Worm (Caenorhabditis elegans) whole organism, young adult: Measurements from ENCODE around the gene col-175.
A peak's percentile ranks its signal among the peaks of the same experiment; 100 is the strongest.

Experiments used
- B0035.1 ChIP-seq: sonication (generic microtip); optimal IDR thresholded peaks from 2 replicates; lab custom pipeline; 2016; ENCODE audit warnings: missing genetic modification characterization, mild to moderate bottlenecking, missing compliant biosample characterization, missing genotype, missing genetic modification reagents
- B0336.3 ChIP-seq: fragments of 200-800 bp; sonication (Bioruptor generic); IDR thresholded peaks from 2 replicates; pipeline ENCODE4 v1.3.6; 2022; ENCODE audit warnings: missing genetic modification characterization, missing compliant biosample characterization
- F49E8.2 ChIP-seq: sonication (generic microtip); optimal IDR thresholded peaks from 3 replicates; lab custom pipeline; 2017; ENCODE audit warnings: missing genetic modification characterization, mild to moderate bottlenecking, missing compliant biosample characterization, antibody characterized with exemption, moderate library complexity; ENCODE audit not compliant: insufficient read depth
- F55B11.4 ChIP-seq: sonication (generic microtip); optimal IDR thresholded peaks from 2 replicates; lab custom pipeline; 2016; ENCODE audit warnings: missing compliant biosample characterization, missing genetic modification characterization, borderline replicate concordance; ENCODE audit not compliant: insufficient read depth
- K12H6.12 ChIP-seq: fragments of 200-800 bp; sonication (Bioruptor generic); optimal IDR thresholded peaks from 2 replicates; lab custom pipeline; 2018; ENCODE audit warnings: mild to moderate bottlenecking, missing genetic modification characterization, missing compliant biosample characterization
- Y53F4B.3 ChIP-seq: fragments of 200-800 bp; sonication (Bioruptor generic); IDR thresholded peaks from 2 replicates; pipeline ENCODE4 v1.3.6; 2022; ENCODE audit warnings: missing genetic modification reagents, missing genetic modification characterization, missing compliant biosample characterization
- Y53G8AR.9 ChIP-seq: fragments of 200-800 bp; sonication (Bioruptor generic); conservative IDR thresholded peaks from 2 replicates; pipeline ENCODE4 v1.3.6; 2022; ENCODE audit warnings: missing genetic modification reagents, missing genetic modification characterization, missing compliant biosample characterization
- Y56A3A.18 ChIP-seq: fragments of 200-800 bp; sonication (Bioruptor generic); IDR thresholded peaks from 2 replicates; pipeline ENCODE4 v1.3.6; 2022; ENCODE audit warnings: missing genetic modification reagents, missing genetic modification characterization, missing compliant biosample characterization
- akir-1 ChIP-seq: fragments of 200-800 bp; sonication (Bioruptor generic); optimal IDR thresholded peaks from 2 replicates; lab custom pipeline; 2018; ENCODE audit warnings: mild to moderate bottlenecking, missing genetic modification characterization, moderate library complexity, missing compliant biosample characterization
- attf-3 ChIP-seq: fragments of 200-800 bp; sonication (Bioruptor generic); conservative IDR thresholded peaks from 2 replicates; pipeline ENCODE4 v1.3.6; 2022; ENCODE audit warnings: missing genetic modification reagents, missing genetic modification characterization, missing compliant biosample characterization
- attf-5 ChIP-seq: fragments of 200-800 bp; sonication (Bioruptor generic); optimal IDR thresholded peaks from 2 replicates; lab custom pipeline; 2018; ENCODE audit warnings: mild to moderate bottlenecking, missing genetic modification characterization, missing compliant biosample characterization
- attf-6 ChIP-seq: fragments of 200-800 bp; sonication (Bioruptor generic); IDR thresholded peaks from 2 replicates; pipeline ENCODE4 v1.3.6; 2022; ENCODE audit warnings: missing genetic modification reagents, missing genetic modification characterization, missing compliant biosample characterization
- cebp-1 ChIP-seq, 2 experiments: fragments of 200-800 bp in 1 of 2; sonication (Bioruptor generic) in 1 of 2; sonication (generic microtip) in 1 of 2; IDR thresholded peaks in 1 of 2; optimal IDR thresholded peaks in 1 of 2; 2 replicates each; pipeline versions ENCODE4 v1.3.6 to Lab custom; 2017 to 2022; ENCODE audit warnings: missing compliant biosample characterization in 2 of 2, missing genetic modification characterization in 2 of 2, mild to moderate bottlenecking in 1 of 2, missing genetic modification reagents in 1 of 2, moderate library complexity in 1 of 2
- ceh-27 ChIP-seq: fragments of 200-800 bp; sonication (Bioruptor generic); optimal IDR thresholded peaks from 2 replicates; lab custom pipeline; 2018; ENCODE audit warnings: mild to moderate bottlenecking, missing genetic modification characterization, moderate library complexity, missing compliant biosample characterization
- ceh-79 ChIP-seq: sonication (generic microtip); optimal IDR thresholded peaks from 2 replicates; lab custom pipeline; 2017; ENCODE audit warnings: mild to moderate bottlenecking, missing genetic modification characterization, missing compliant biosample characterization
- dpl-1 ChIP-seq: fragments of 150-350 bp; optimal IDR thresholded peaks from 2 replicates; lab custom pipeline; 2014; ENCODE audit warnings: missing biosample characterization, missing genetic modification reagents, missing genetic modification characterization
- egrh-3 ChIP-seq: fragments of 200-800 bp; sonication (Bioruptor generic); IDR thresholded peaks from 2 replicates; pipeline ENCODE4 v1.3.6; 2022; ENCODE audit warnings: missing genetic modification reagents, missing genetic modification characterization, missing compliant biosample characterization
- lin-40 ChIP-seq: sonication (generic microtip); optimal IDR thresholded peaks from 2 replicates; lab custom pipeline; 2016; ENCODE audit warnings: missing genetic modification characterization, mild to moderate bottlenecking, missing compliant biosample characterization, missing genotype, missing genetic modification reagents
- lin-54 ChIP-seq: fragments of 200-800 bp; sonication (Bioruptor generic); optimal IDR thresholded peaks from 2 replicates; lab custom pipeline; 2018; ENCODE audit warnings: mild to moderate bottlenecking, missing genetic modification characterization, missing compliant biosample characterization
- lir-1 ChIP-seq: fragments of 200-800 bp; sonication (Bioruptor generic); conservative IDR thresholded peaks from 2 replicates; pipeline ENCODE4 v1.3.6; 2022; ENCODE audit warnings: missing genetic modification reagents, missing genetic modification characterization, missing compliant biosample characterization
- madf-10 ChIP-seq: sonication (generic microtip); optimal IDR thresholded peaks from 2 replicates; lab custom pipeline; 2016; ENCODE audit warnings: mild to moderate bottlenecking, missing genetic modification characterization, missing compliant biosample characterization
- madf-3 ChIP-seq: fragments of 200-800 bp; sonication (Bioruptor generic); IDR thresholded peaks from 2 replicates; pipeline ENCODE4 v1.3.6; 2022; ENCODE audit warnings: missing genetic modification reagents, missing genetic modification characterization, missing compliant biosample characterization
- mes-4 ChIP-seq: sonication (generic microtip); optimal IDR thresholded peaks from 2 replicates; lab custom pipeline; 2016; ENCODE audit warnings: missing genotype, missing genetic modification characterization, missing compliant biosample characterization
- nfyb-1 ChIP-seq: fragments of 200-800 bp; sonication (Bioruptor generic); IDR thresholded peaks from 2 replicates; pipeline ENCODE4 v1.3.6; 2022; ENCODE audit warnings: missing genetic modification reagents, missing genetic modification characterization, missing compliant biosample characterization
- nhr-179 ChIP-seq: sonication (generic microtip); optimal IDR thresholded peaks from 2 replicates; lab custom pipeline; 2016; ENCODE audit warnings: mild to moderate bottlenecking, missing genetic modification characterization, missing compliant biosample characterization
- pbrm-1 ChIP-seq: fragments of 200-800 bp; sonication (Bioruptor generic); IDR thresholded peaks from 2 replicates; pipeline ENCODE4 v1.3.6; 2022; ENCODE audit warnings: missing genetic modification reagents, missing genetic modification characterization, missing compliant biosample characterization
- rec-8 ChIP-seq, 2 experiments: sonication (generic microtip); optimal IDR thresholded peaks; 2 replicates each; lab custom pipeline; 2016; ENCODE audit warnings: mild to moderate bottlenecking in 2 of 2, missing genetic modification characterization in 2 of 2, missing genetic modification reagents in 2 of 2, missing genotype in 2 of 2, missing biosample characterization in 1 of 2, missing compliant biosample characterization in 1 of 2, moderate library complexity in 1 of 2
- repo-1 ChIP-seq: sonication (generic microtip); optimal IDR thresholded peaks from 2 replicates; lab custom pipeline; 2017; ENCODE audit warnings: mild to moderate bottlenecking, missing genetic modification characterization, missing compliant biosample characterization
- sdz-38 ChIP-seq: sonication (generic microtip); optimal IDR thresholded peaks from 2 replicates; lab custom pipeline; 2016; ENCODE audit warnings: missing genotype, missing genetic modification characterization, missing compliant biosample characterization
- snpc-3.4 ChIP-seq: sonication (generic microtip); optimal IDR thresholded peaks from 2 replicates; lab custom pipeline; 2017; ENCODE audit warnings: missing genetic modification characterization, mild to moderate bottlenecking, missing compliant biosample characterization, antibody characterized with exemption, moderate library complexity, missing genotype, missing genetic modification reagents
- tbp1 ChIP-seq: fragments of 200-800 bp; sonication (Bioruptor generic); optimal IDR thresholded peaks from 2 replicates; lab custom pipeline; 2018; ENCODE audit warnings: mild to moderate bottlenecking, missing genetic modification characterization, missing compliant biosample characterization
- tbx-9 ChIP-seq: sonication (generic microtip); optimal IDR thresholded peaks from 2 replicates; lab custom pipeline; 2016; ENCODE audit warnings: borderline replicate concordance, missing genetic modification characterization, inconsistent platforms, missing compliant biosample characterization
- tlf-1 ChIP-seq: fragments of 200-800 bp; sonication (Bioruptor generic); optimal IDR thresholded peaks from 2 replicates; lab custom pipeline; 2018; ENCODE audit warnings: mild to moderate bottlenecking, missing genetic modification characterization, missing compliant biosample characterization
- unc-130 ChIP-seq: sonication (generic microtip); optimal IDR thresholded peaks from 2 replicates; lab custom pipeline; 2016; ENCODE audit warnings: missing genetic modification reagents, missing genetic modification characterization, missing compliant biosample characterization
- xnd-1 ChIP-seq: sonication (generic microtip); optimal IDR thresholded peaks from 2 replicates; lab custom pipeline; 2016; ENCODE audit warnings: missing genotype, missing genetic modification reagents, missing genetic modification characterization, missing compliant biosample characterization
- ztf-28 ChIP-seq: fragments of 200-800 bp; sonication (Bioruptor generic); IDR thresholded peaks from 2 replicates; pipeline ENCODE4 v1.3.6; 2022; ENCODE audit warnings: missing genetic modification reagents, missing genetic modification characterization, missing compliant biosample characterization

Gene col-175

ce11 chrX:9264636-9265035 is 30.2 kb upstream of the col-175 start (continued):
- no peak for TF ChIP-seq B0035.1 (tag; lab: Kevin White, UChicago)
- peak; percentile 27 for TF ChIP-seq tbp1 (GFP tag; lab: Kevin White, UChicago)
- TF ChIP-seq Y53F4B.3 (GFP tag; lab: Robert Waterston, UW), result no peak
- TF ChIP-seq snpc-3.4 (tag; lab: Kevin White, UChicago), result peak; percentile 0
- TF ChIP-seq lin-40, result no peak
- no peak for TF ChIP-seq lin-54
- TF ChIP-seq ztf-28 (GFP tag; lab: Robert Waterston, UW), result no peak
- no peak for TF ChIP-seq attf-5 (GFP tag; lab: Kevin White, UChicago)
- TF ChIP-seq nhr-179 (tag; lab: Kevin White, UChicago), result no peak
- no peak for TF ChIP-seq egrh-3 (GFP tag; lab: Robert Waterston, UW)
- no peak for TF ChIP-seq lir-1 (GFP tag; lab: Robert Waterston, UW)
- no peak for TF ChIP-seq ceh-79 (tag; lab: Kevin White, UChicago)
- TF ChIP-seq attf-6, result no peak
- TF ChIP-seq ceh-27 (GFP tag; lab: Kevin White, UChicago), result no peak
- no peak for TF ChIP-seq unc-130
- TF ChIP-seq cebp-1 (GFP tag; IDR thresholded peaks at IDR 0.05; lab: Robert Waterston, UW), result peak; percentile 35; the same call in 1 of the 2 replicates
- TF ChIP-seq cebp-1 (tag; optimal IDR thresholded peaks at IDR 0.05; lab: Kevin White, UChicago), result peak; percentile 69
- no peak for TF ChIP-seq tbx-9 (tag; lab: Kevin White, UChicago)
- TF ChIP-seq K12H6.12 (tag; lab: Kevin White, UChicago), result no peak
- no peak for TF ChIP-seq sdz-38 (tag; lab: Kevin White, UChicago)
- TF ChIP-seq akir-1, result no peak
- TF ChIP-seq F49E8.2 (tag; lab: Kevin White, UChicago), result no peak
- no peak for TF ChIP-seq F55B11.4 (tag; lab: Kevin White, UChicago)
- peak; percentile 44; the same call in 1 of the 2 replicates for TF ChIP-seq B0336.3 (GFP tag; lab: Robert Waterston, UW)
- no peak for TF ChIP-seq attf-3 (GFP tag; lab: Robert Waterston, UW)
- no peak for TF ChIP-seq dpl-1 (GFP tag; lab: Kevin White, UChicago)

- TF ChIP-seq attf-3 (GFP tag; lab: Robert Waterston, UW) (no peak), madf-3 (no peak), pbrm-1 (GFP tag; lab: Robert Waterston, UW) (no peak), xnd-1 (tag; lab: Kevin White, UChicago) (no peak), F55B11.4 (tag; lab: Kevin White, UChicago) (no peak), rec-8 (tag; optimal IDR thresholded peaks at IDR 0.05; lab: Kevin White, UChicago) (no peak)
- TF ChIP-seq, all 124 proteins: peak for 0
These were observed 29.8 kb upstream of the col-175 start, which contains the start of gene F18G5.6 for ce11 chrX:9264231-9264630. Gene F18G5.6 (minus strand): TSS chrX:9264331.

- TF ChIP-seq Y56A3A.18, result peak; percentile 63; the same call in 1 of the 2 replicates
- 0 out of 2 replicates have a peak, but pooled peaks have one; percentile 41 for TF ChIP-seq nfyb-1
- peak; percentile 54; the same call in 1 of the 2 replicates for TF ChIP-seq B0336.3 (GFP tag; lab: Robert Waterston, UW)
- no peak for TF ChIP-seq repo-1 (tag; lab: Kevin White, UChicago)
- peak; percentile 0 for TF ChIP-seq madf-10 (tag; lab: Kevin White, UChicago)
- peak; percentile 70; the same call in 1 of the 2 replicates for TF ChIP-seq Y53G8AR.9
- peak; percentile 17 for TF ChIP-seq tlf-1 (GFP tag; lab: Kevin White, UChicago)
- no peak for TF ChIP-seq mes-4 (tag; lab: Kevin White, UChicago)
These were observed 27.3 kb upstream of the col-175 start for ce11 chrX:9261626-9262189.
